Worm (Caenorhabditis elegans): ENCODE measurements around the gene frm-2.

DNA sequence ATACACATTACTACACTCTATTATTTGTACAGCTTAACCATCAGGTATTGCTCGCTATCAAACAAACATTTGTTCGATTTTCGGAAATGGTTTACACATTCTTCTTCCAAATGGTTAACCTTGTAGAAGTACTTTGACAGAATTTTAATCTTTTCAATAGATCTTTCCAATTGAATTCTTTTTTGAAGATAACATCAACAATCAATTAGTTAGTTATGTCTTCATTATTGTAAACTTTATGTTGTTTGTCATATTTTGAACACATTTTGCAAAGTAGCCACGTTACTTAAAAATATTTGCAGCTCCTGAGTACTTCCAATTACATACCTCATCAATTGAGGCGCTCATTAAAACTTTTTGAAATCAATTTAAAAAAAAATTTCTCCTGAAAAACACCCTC lies 16.6 kb downstream of the frm-2 start:
- TF ChIP-seq ceh-16 (tag; optimal IDR thresholded peaks at IDR 0.05) (peak; percentile 87), unc-62 (GFP tag; optimal IDR thresholded peaks at IDR 0.05) (no peak)

All from whole organism, L2 larva.